Worm (Caenorhabditis elegans): ENCODE results near the gene ins-13.

The ins-13 gene

DNA sequence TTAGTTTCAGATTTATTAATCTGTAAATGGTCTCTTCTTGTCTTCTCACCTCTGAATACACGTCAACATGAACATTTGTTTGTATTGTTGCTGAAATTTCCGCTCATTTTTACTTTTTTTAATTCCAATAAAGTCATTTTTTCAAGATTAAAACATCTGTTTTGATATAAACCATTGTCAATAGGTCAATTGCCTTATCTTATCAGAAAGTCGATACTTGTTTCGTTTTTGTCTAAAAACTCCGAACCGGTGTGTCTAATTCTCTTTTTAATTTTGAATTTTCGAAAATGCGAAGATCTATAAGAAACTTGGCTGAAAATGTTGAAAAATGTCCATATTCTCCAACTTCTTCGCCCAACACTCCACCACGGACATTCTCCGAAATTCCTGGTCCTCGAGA is 40.9 kb downstream of the ins-13 start, which contains the start of gene cyp-44A1:
Gene cyp-44A1, plus strand, starts transcription at position 285 of the 400 bp plus-strand sequence.
- TF ChIP-seq ztf-23 (GFP tag; IDR thresholded peaks at IDR 0.05) (no peak), cog-1 (tag; optimal IDR thresholded peaks at IDR 0.05) (no peak), klf-2 (GFP tag; conservative IDR thresholded peaks at IDR 0.05) (no peak), med-1 (GFP tag; optimal IDR thresholded peaks at IDR 0.05; ENCODE audit: insufficient read depth) (no peak), ref-1 (GFP tag; conservative IDR thresholded peaks at IDR 0.05) (no peak), ztf-29 (GFP tag; IDR thresholded peaks at IDR 0.05) (no peak), tab-1 (GFP tag; IDR thresholded peaks at IDR 0.05) (no peak), T22C8.4 (GFP tag; IDR thresholded peaks at IDR 0.05) (no peak), flt-1 (GFP tag; IDR thresholded peaks at IDR 0.05) (no peak)

DNA sequence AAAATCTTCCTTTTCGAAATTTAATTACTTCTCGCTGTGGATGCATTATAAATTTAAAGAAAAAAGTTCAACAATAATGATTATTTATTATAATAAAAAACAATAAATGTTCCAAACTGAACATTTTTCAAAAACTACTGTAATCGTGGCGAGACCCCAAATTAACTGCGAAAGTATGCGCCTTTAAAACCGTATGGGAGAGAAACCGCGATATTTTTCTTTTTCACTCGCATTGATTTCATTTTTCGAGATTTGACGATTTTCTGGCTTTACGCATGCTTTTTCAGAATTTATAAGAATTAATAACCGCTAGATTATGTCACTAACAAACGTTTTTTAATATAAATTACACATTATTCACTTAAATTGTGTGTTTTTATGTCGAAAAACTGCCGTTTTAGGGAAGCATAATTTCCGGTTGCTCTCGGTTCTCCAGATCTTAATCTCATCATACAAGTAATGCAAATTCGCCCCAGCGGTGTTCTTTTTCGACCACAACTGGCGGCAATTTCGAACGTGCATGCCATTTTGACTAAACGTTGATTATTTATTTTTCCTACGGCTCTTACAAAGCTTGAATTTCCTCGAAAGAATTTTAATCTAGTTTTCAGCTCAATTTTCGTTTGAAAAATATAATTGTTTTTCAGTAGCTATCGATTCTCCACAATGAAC is 43.5 kb downstream of the ins-13 start, which contains the start of gene F12A10.8:
Gene F12A10.8, minus strand, starts transcription at position 79 of the 672 bp plus-strand sequence.
- TF ChIP-seq tab-1 (GFP tag; IDR thresholded peaks at IDR 0.05), result no peak
- TF ChIP-seq klf-2 (GFP tag; conservative IDR thresholded peaks at IDR 0.05), result no peak
- TF ChIP-seq cog-1 (tag; optimal IDR thresholded peaks at IDR 0.05), result no peak

DNA sequence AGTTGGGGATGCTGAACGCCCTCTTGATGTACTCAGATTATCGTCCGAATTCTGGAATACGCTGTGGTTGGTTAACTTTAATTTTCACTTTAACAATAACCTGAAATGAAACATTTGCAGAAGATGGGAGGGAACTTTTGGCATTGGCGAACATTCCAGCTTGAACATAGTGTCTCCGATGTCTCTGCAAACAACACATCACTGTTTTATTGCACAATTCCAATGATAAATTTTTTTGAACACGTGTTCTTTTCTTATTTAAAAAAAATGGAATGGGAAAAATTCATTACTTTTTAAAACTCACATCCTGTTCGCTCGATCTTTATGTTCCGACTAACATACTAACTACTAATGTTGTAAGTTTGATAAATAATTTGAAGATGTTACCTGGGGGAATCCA is 44.2 kb downstream of the ins-13 start, which contains the start of gene fzy-1:
Gene fzy-1, plus strand, starts transcription at position 301 of the 400 bp plus-strand sequence.
- TF ChIP-seq klf-2 (GFP tag; conservative IDR thresholded peaks at IDR 0.05) (no peak), ztf-23 (GFP tag; IDR thresholded peaks at IDR 0.05) (no peak), T22C8.4 (GFP tag; IDR thresholded peaks at IDR 0.05) (no peak), cog-1 (tag; optimal IDR thresholded peaks at IDR 0.05) (no peak), ref-1 (GFP tag; conservative IDR thresholded peaks at IDR 0.05) (no peak), med-1 (GFP tag; optimal IDR thresholded peaks at IDR 0.05; ENCODE audit: insufficient read depth) (no peak), ztf-29 (GFP tag; IDR thresholded peaks at IDR 0.05) (no peak), tab-1 (GFP tag; IDR thresholded peaks at IDR 0.05) (no peak), flt-1 (GFP tag; IDR thresholded peaks at IDR 0.05) (no peak)

DNA sequence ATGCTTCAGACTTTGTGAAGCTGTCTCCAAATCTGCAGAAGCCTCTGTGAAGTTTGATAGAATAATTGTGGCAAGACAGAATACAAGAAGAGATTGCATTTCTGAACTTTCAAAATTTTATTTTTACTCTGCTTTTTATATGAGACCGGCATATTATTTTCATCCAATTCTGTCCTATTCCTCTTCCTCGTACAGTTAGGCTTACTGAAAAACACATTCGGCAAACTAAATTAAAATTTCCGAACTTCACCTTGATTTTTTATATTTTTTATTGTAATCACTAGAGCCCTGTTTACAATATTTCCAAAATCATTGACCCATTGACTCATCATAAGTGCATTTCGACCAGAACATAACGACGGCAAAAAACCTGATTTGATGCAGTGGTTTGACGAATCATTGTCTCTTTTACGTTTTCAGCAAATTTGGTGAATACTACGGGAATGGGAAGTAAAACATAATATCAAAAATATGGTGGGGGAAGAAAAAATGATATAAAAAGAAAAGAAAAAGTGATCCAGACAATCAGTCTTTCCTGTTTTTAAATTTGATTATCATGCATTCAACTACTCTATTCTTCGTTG is 46.4 kb downstream of the ins-13 start, which contains the start of the genes suex-1 and F12A10.9:
Gene suex-1, minus strand, starts transcription at position 101 of the 584 bp plus-strand sequence.
Gene F12A10.9, plus strand, starts transcription at position 534 of the 584 bp plus-strand sequence.
- no peak for TF ChIP-seq med-1 (GFP tag; optimal IDR thresholded peaks at IDR 0.05; ENCODE audit: insufficient read depth)
- no peak for TF ChIP-seq T22C8.4 (GFP tag; IDR thresholded peaks at IDR 0.05)
- no peak for TF ChIP-seq klf-2 (GFP tag; conservative IDR thresholded peaks at IDR 0.05)
- TF ChIP-seq ztf-23 (GFP tag; IDR thresholded peaks at IDR 0.05), result no peak
- TF ChIP-seq ref-1 (GFP tag; conservative IDR thresholded peaks at IDR 0.05), result no peak
- no peak for TF ChIP-seq ztf-29 (GFP tag; IDR thresholded peaks at IDR 0.05)
- no peak for TF ChIP-seq cog-1 (tag; optimal IDR thresholded peaks at IDR 0.05)
- TF ChIP-seq flt-1 (GFP tag; IDR thresholded peaks at IDR 0.05), result no peak
- no peak for TF ChIP-seq tab-1 (GFP tag; IDR thresholded peaks at IDR 0.05)

ce11 chrII:5497541-5497940 is 47.1 kb downstream of the ins-13 start:
- TF ChIP-seq med-1 (GFP tag; optimal IDR thresholded peaks at IDR 0.05; ENCODE audit: insufficient read depth) (no peak), T22C8.4 (GFP tag; IDR thresholded peaks at IDR 0.05) (no peak), klf-2 (GFP tag; conservative IDR thresholded peaks at IDR 0.05) (no peak), ztf-29 (GFP tag; IDR thresholded peaks at IDR 0.05) (no peak), ref-1 (GFP tag; conservative IDR thresholded peaks at IDR 0.05) (no peak), flt-1 (GFP tag; IDR thresholded peaks at IDR 0.05) (no peak), tab-1 (GFP tag; IDR thresholded peaks at IDR 0.05) (no peak), ztf-23 (GFP tag; IDR thresholded peaks at IDR 0.05) (no peak)

ce11 chrII:5496375-5496774 is 48.3 kb downstream of the ins-13 start, which contains the start of gene F12A10.1:
TSS of gene F12A10.1 (plus strand) at chrII:5496540.
- TF ChIP-seq tab-1 (GFP tag; IDR thresholded peaks at IDR 0.05) (no peak), med-1 (GFP tag; optimal IDR thresholded peaks at IDR 0.05; ENCODE audit: insufficient read depth) (no peak), ref-1 (GFP tag; conservative IDR thresholded peaks at IDR 0.05) (no peak), flt-1 (GFP tag; IDR thresholded peaks at IDR 0.05) (no peak), T22C8.4 (GFP tag; IDR thresholded peaks at IDR 0.05) (no peak), ztf-29 (GFP tag; IDR thresholded peaks at IDR 0.05) (no peak), klf-2 (GFP tag; conservative IDR thresholded peaks at IDR 0.05) (no peak), cog-1 (tag; optimal IDR thresholded peaks at IDR 0.05) (no peak), ztf-23 (GFP tag; IDR thresholded peaks at IDR 0.05) (no peak)

Data from whole organism, midembryonic.